Worm (Caenorhabditis elegans): ENCODE measurements around the gene Y47D3B.3.

DNA sequence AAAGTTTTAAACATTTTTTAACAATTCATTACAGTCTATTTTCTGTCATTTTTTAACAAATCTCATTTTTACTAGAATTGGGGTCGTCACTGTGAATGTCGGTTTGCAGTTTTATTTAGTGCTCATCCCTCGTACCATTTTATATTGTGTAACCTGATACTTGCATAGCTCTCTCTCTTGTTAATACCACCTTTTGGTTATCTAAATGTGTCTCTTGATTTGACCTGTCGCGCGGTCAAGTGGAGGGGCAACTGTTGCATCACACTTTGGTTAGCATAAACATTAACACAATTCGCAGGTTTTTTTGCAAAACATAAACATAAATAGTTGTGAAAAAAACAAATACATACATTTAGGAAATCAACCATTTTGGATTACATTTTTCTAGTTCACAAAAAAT is 49.2 kb downstream of the Y47D3B.3 start:
- TF ChIP-seq lin-13 (GFP tag; optimal IDR thresholded peaks at IDR 0.05) (no peak), pag-3 (tag; optimal IDR thresholded peaks at IDR 0.05; ENCODE audit: borderline replicate concordance, insufficient read depth) (no peak), nhr-12 (tag; optimal IDR thresholded peaks at IDR 0.05) (no peak), unc-86 (tag; optimal IDR thresholded peaks at IDR 0.05) (no peak), snpc-4 (tag; optimal IDR thresholded peaks at IDR 0.05) (no peak), nhr-76 (tag; optimal IDR thresholded peaks at IDR 0.05) (no peak), unc-62 (GFP tag; optimal IDR thresholded peaks at IDR 0.05) (no peak), zag-1 (tag; optimal IDR thresholded peaks at IDR 0.05) (no peak), ceh-82 (tag; optimal IDR thresholded peaks at IDR 0.05) (no peak), ama-1 (optimal IDR thresholded peaks at IDR 0.05) (no peak), ztf-11 (tag; optimal IDR thresholded peaks at IDR 0.05) (no peak), pqm-1 (tag; optimal IDR thresholded peaks at IDR 0.05) (no peak)

Measured in whole organism, L1 larva.